Worm (Caenorhabditis elegans) whole organism, L3 larva: Measurements from ENCODE around the gene tag-329.

Experiments
- R02D3.7 ChIP-seq: fragments of 150-350 bp; optimal IDR thresholded peaks from 2 replicates; lab custom pipeline; 2014; ENCODE audit warnings: missing biosample characterization, missing genetic modification characterization
- ZK546.5 ChIP-seq: sonication (generic microtip); optimal IDR thresholded peaks from 2 replicates; lab custom pipeline; 2017; ENCODE audit warnings: missing biosample characterization, missing genetic modification characterization
- aly-2 ChIP-seq: fragments of 150-350 bp; optimal IDR thresholded peaks from 2 replicates; lab custom pipeline; 2014; ENCODE audit warnings: missing biosample characterization, missing genetic modification characterization
- ama-1 ChIP-seq: fragments of 150-350 bp; optimal IDR thresholded peaks from 2 replicates; lab custom pipeline; 2018
- ceh-16 ChIP-seq: sonication (generic microtip); optimal IDR thresholded peaks from 2 replicates; lab custom pipeline; 2017; ENCODE audit warnings: missing biosample characterization, missing genetic modification characterization
- ceh-28 ChIP-seq: fragments of 150-350 bp; optimal IDR thresholded peaks from 2 replicates; lab custom pipeline; 2014; ENCODE audit warnings: missing biosample characterization, missing genetic modification reagents, missing genetic modification characterization
- ceh-82 ChIP-seq: fragments of 150-350 bp; optimal IDR thresholded peaks from 2 replicates; lab custom pipeline; 2014; ENCODE audit warnings: missing biosample characterization, missing genetic modification characterization
- ceh-9 ChIP-seq: sonication (generic microtip); optimal IDR thresholded peaks from 2 replicates; lab custom pipeline; 2018; ENCODE audit warnings: missing biosample characterization, missing genetic modification characterization
- daf-12 ChIP-seq: fragments of 150-350 bp; optimal IDR thresholded peaks from 2 replicates; lab custom pipeline; 2014; ENCODE audit warnings: missing biosample characterization, missing genetic modification reagents, missing genetic modification characterization
- egl-27 ChIP-seq: sonication (generic microtip); optimal IDR thresholded peaks from 4 replicates; lab custom pipeline; 2017; ENCODE audit warnings: missing biosample characterization, missing genetic modification reagents, missing genetic modification characterization
- egl-5 ChIP-seq: fragments of 150-350 bp; optimal IDR thresholded peaks from 2 replicates; lab custom pipeline; 2017; ENCODE audit warnings: missing biosample characterization, missing genetic modification reagents, missing genetic modification characterization, inconsistent platforms
- elt-1 ChIP-seq: fragments of 150-350 bp; optimal IDR thresholded peaks from 2 replicates; lab custom pipeline; 2014; ENCODE audit warnings: missing biosample characterization, missing genetic modification characterization
- elt-2 ChIP-seq: sonication (generic microtip); optimal IDR thresholded peaks from 2 replicates; lab custom pipeline; 2016; ENCODE audit warnings: missing genetic modification reagents, mild to moderate bottlenecking, missing genetic modification characterization, missing compliant biosample characterization
- elt-3 ChIP-seq, 3 experiments: fragments of 150-350 bp in 1 of 3; sonication (generic microtip) in 2 of 3; optimal IDR thresholded peaks; 2 replicates in 2 of 3; 4 replicates in 1 of 3; lab custom pipeline; 2014 to 2017; ENCODE audit warnings: missing biosample characterization in 3 of 3, missing genetic modification characterization in 3 of 3
- eor-1 ChIP-seq, 2 experiments: fragments of 150-350 bp; optimal IDR thresholded peaks; 2 replicates each; lab custom pipeline; 2014 to 2018; ENCODE audit warnings: missing biosample characterization in 2 of 2, missing genetic modification characterization in 2 of 2
- fkh-10 ChIP-seq: sonication (generic microtip); optimal IDR thresholded peaks from 2 replicates; lab custom pipeline; 2017; ENCODE audit warnings: missing biosample characterization, missing genetic modification reagents, missing genetic modification characterization
- fkh-2 ChIP-seq: fragments of 150-350 bp; optimal IDR thresholded peaks from 2 replicates; lab custom pipeline; 2014; ENCODE audit warnings: missing biosample characterization, missing genetic modification reagents, missing genetic modification characterization
- fos-1 ChIP-seq: fragments of 150-350 bp; optimal IDR thresholded peaks from 2 replicates; lab custom pipeline; 2014; ENCODE audit warnings: missing biosample characterization, missing genetic modification characterization
- hmg-11 ChIP-seq: sonication (generic microtip); optimal IDR thresholded peaks from 2 replicates; lab custom pipeline; 2016; ENCODE audit warnings: missing genetic modification characterization, missing compliant biosample characterization
- jun-1 ChIP-seq: fragments of 150-350 bp; optimal IDR thresholded peaks from 2 replicates; lab custom pipeline; 2014; ENCODE audit warnings: missing biosample characterization, missing genetic modification reagents, missing genetic modification characterization
- lin-15B ChIP-seq: fragments of 150-350 bp; optimal IDR thresholded peaks from 2 replicates; lab custom pipeline; 2014; ENCODE audit warnings: missing biosample characterization, missing genetic modification characterization
- lin-39 ChIP-seq: fragments of 150-350 bp; optimal IDR thresholded peaks from 2 replicates; lab custom pipeline; 2018; ENCODE audit warnings: missing biosample characterization, missing genetic modification reagents, missing genetic modification characterization
- lsy-12 ChIP-seq: sonication (generic microtip); optimal IDR thresholded peaks from 2 replicates; lab custom pipeline; 2016; ENCODE audit warnings: mild to moderate bottlenecking, missing genetic modification characterization, missing compliant biosample characterization
- mdl-1 ChIP-seq: fragments of 150-350 bp; optimal IDR thresholded peaks from 2 replicates; lab custom pipeline; 2014; ENCODE audit warnings: missing biosample characterization, missing genetic modification characterization
- mml-1 ChIP-seq: fragments of 150-350 bp; sonication (generic microtip); optimal IDR thresholded peaks from 3 replicates; lab custom pipeline; 2014; ENCODE audit warnings: missing biosample characterization, missing genetic modification characterization
- nfya-1 ChIP-seq: sonication (generic microtip); optimal IDR thresholded peaks from 2 replicates; lab custom pipeline; 2017; ENCODE audit warnings: missing genetic modification characterization, mild to moderate bottlenecking, missing compliant biosample characterization, antibody characterized with exemption, moderate library complexity; ENCODE audit not compliant: insufficient read depth
- nhr-11 ChIP-seq: fragments of 150-350 bp; optimal IDR thresholded peaks from 2 replicates; lab custom pipeline; 2014; ENCODE audit warnings: missing biosample characterization, missing genetic modification characterization
- nhr-12 ChIP-seq: fragments of 150-350 bp; optimal IDR thresholded peaks from 2 replicates; lab custom pipeline; 2014; ENCODE audit warnings: missing biosample characterization, missing genetic modification characterization
- nhr-23 ChIP-seq: fragments of 150-350 bp; optimal IDR thresholded peaks from 2 replicates; lab custom pipeline; 2014; ENCODE audit warnings: missing biosample characterization, missing genetic modification reagents, missing genetic modification characterization
- nhr-237 ChIP-seq: fragments of 150-350 bp; optimal IDR thresholded peaks from 2 replicates; lab custom pipeline; 2014; ENCODE audit warnings: missing biosample characterization, missing genetic modification characterization
- nhr-25 ChIP-seq: sonication (generic microtip); optimal IDR thresholded peaks from 2 replicates; lab custom pipeline; 2017; ENCODE audit warnings: missing biosample characterization, missing genetic modification characterization
- nhr-28 ChIP-seq: fragments of 150-350 bp; optimal IDR thresholded peaks from 2 replicates; lab custom pipeline; 2014; ENCODE audit warnings: missing biosample characterization, missing genetic modification characterization
- nhr-43 ChIP-seq: sonication (generic microtip); optimal IDR thresholded peaks from 2 replicates; lab custom pipeline; 2016; ENCODE audit warnings: mild to moderate bottlenecking, missing genetic modification characterization, missing compliant biosample characterization; ENCODE audit not compliant: poor library complexity, severe bottlenecking
- nhr-67 ChIP-seq: fragments of 150-350 bp; optimal IDR thresholded peaks from 2 replicates; lab custom pipeline; 2014; ENCODE audit warnings: missing biosample characterization, missing genetic modification characterization
- nhr-76 ChIP-seq: fragments of 150-350 bp; sonication (generic microtip); optimal IDR thresholded peaks from 5 replicates; lab custom pipeline; 2014; ENCODE audit warnings: missing biosample characterization, missing genetic modification characterization
- nhr-77 ChIP-seq: fragments of 150-350 bp; optimal IDR thresholded peaks from 2 replicates; lab custom pipeline; 2014; ENCODE audit warnings: missing biosample characterization, missing genetic modification characterization
- pha-4 ChIP-seq: fragments of 150-350 bp; optimal IDR thresholded peaks from 2 replicates; lab custom pipeline; 2014; ENCODE audit warnings: missing biosample characterization, missing genetic modification reagents, missing genetic modification characterization
- pqm-1 ChIP-seq: fragments of 150-350 bp; optimal IDR thresholded peaks from 2 replicates; lab custom pipeline; 2017; ENCODE audit warnings: missing biosample characterization, missing genetic modification characterization, inconsistent platforms
- sea-2 ChIP-seq: fragments of 150-350 bp; sonication (generic microtip); optimal IDR thresholded peaks from 4 replicates; lab custom pipeline; 2014; ENCODE audit warnings: missing biosample characterization, missing genetic modification reagents, missing genetic modification characterization
- skn-1 ChIP-seq: fragments of 150-350 bp; optimal IDR thresholded peaks from 2 replicates; lab custom pipeline; 2014; ENCODE audit warnings: missing biosample characterization, missing genetic modification characterization
- snpc-4 ChIP-seq: fragments of 150-350 bp; optimal IDR thresholded peaks from 2 replicates; lab custom pipeline; 2014; ENCODE audit warnings: missing biosample characterization, missing genetic modification characterization
- tbx-2 ChIP-seq: sonication (generic microtip); optimal IDR thresholded peaks from 2 replicates; lab custom pipeline; 2016; ENCODE audit warnings: mild to moderate bottlenecking, missing genetic modification characterization, missing compliant biosample characterization
- unc-39 ChIP-seq: sonication (generic microtip); optimal IDR thresholded peaks from 4 replicates; lab custom pipeline; 2017; ENCODE audit warnings: missing biosample characterization, missing genetic modification characterization
- unc-62 ChIP-seq: fragments of 150-350 bp; sonication (generic microtip); optimal IDR thresholded peaks from 4 replicates; lab custom pipeline; 2014; ENCODE audit warnings: missing biosample characterization, missing genetic modification reagents, missing genetic modification characterization
- zag-1 ChIP-seq: fragments of 150-350 bp; optimal IDR thresholded peaks from 2 replicates; lab custom pipeline; 2014; ENCODE audit warnings: missing biosample characterization, missing genetic modification characterization
- ztf-11 ChIP-seq: fragments of 150-350 bp; optimal IDR thresholded peaks from 2 replicates; lab custom pipeline; 2014; ENCODE audit warnings: missing biosample characterization, missing genetic modification characterization
- ztf-4 ChIP-seq: fragments of 150-350 bp; optimal IDR thresholded peaks from 2 replicates; lab custom pipeline; 2014; ENCODE audit warnings: missing biosample characterization, missing genetic modification characterization

The tag-329 gene

ce11 chrV:9544176-9544632 is 9.5 kb downstream of the tag-329 start, which contains the start of gene mdf-1:
TSS of gene mdf-1 (minus strand) at chrV:9544226.
- TF ChIP-seq nhr-25 (tag; lab: Kevin White, UChicago): peak; percentile 75
- TF ChIP-seq fkh-10 (GFP tag; lab: Kevin White, UChicago): no peak
- TF ChIP-seq elt-3 (tag; optimal IDR thresholded peaks at IDR 0.05; lab: Kevin White, UChicago): no peak
- TF ChIP-seq aly-2: no peak
- TF ChIP-seq elt-2 (tag; lab: Kevin White, UChicago): peak; percentile 47
- TF ChIP-seq lsy-12 (tag; lab: Kevin White, UChicago): peak; percentile 51
- TF ChIP-seq unc-62 (GFP tag; lab: Kevin White, UChicago): peak; percentile 12
- TF ChIP-seq nhr-76: no peak
- no peak for TF ChIP-seq R02D3.7 (tag; lab: Kevin White, UChicago)
- TF ChIP-seq tbx-2 (tag; lab: Kevin White, UChicago): peak; percentile 14
- no peak for TF ChIP-seq ztf-11 (tag; lab: Kevin White, UChicago)
- no peak for TF ChIP-seq jun-1
- TF ChIP-seq ceh-82 (tag; lab: Kevin White, UChicago): no peak
- TF ChIP-seq nhr-77 (tag; lab: Kevin White, UChicago): no peak
- TF ChIP-seq eor-1 (tag; optimal IDR thresholded peaks at IDR 0.05; lab: Kevin White, UChicago): no peak
- TF ChIP-seq ceh-9 (tag; lab: Kevin White, UChicago): no peak
- TF ChIP-seq nhr-67 (tag; lab: Kevin White, UChicago): no peak
- TF ChIP-seq mdl-1: no peak
- TF ChIP-seq fkh-2 (tag; lab: Kevin White, UChicago): no peak
- peak; percentile 73 for TF ChIP-seq lin-15B
- TF ChIP-seq egl-5 (tag; lab: Kevin White, UChicago): peak; percentile 17
- no peak for TF ChIP-seq nhr-237 (tag; lab: Kevin White, UChicago)
- no peak for TF ChIP-seq elt-1
- TF ChIP-seq fos-1 (tag; lab: Kevin White, UChicago): no peak
- TF ChIP-seq ama-1 (lab: Kevin White, UChicago): peak; percentile 41
- TF ChIP-seq hmg-11 (tag; lab: Kevin White, UChicago): peak; percentile 85
- peak; percentile 85 for TF ChIP-seq nhr-23 (tag; lab: Kevin White, UChicago)
- TF ChIP-seq lin-39 (tag; lab: Kevin White, UChicago): peak; percentile 63
- TF ChIP-seq ztf-4 (tag; lab: Kevin White, UChicago): peak; percentile 15
- TF ChIP-seq zag-1 (tag; lab: Kevin White, UChicago): no peak
- no peak for TF ChIP-seq egl-27 (tag; lab: Kevin White, UChicago)
- peak; percentile 47 for TF ChIP-seq nhr-43 (tag; lab: Kevin White, UChicago)
- TF ChIP-seq nfya-1 (tag; lab: Kevin White, UChicago): peak; percentile 82
- peak; percentile 55 for TF ChIP-seq pha-4 (tag; lab: Kevin White, UChicago)
- TF ChIP-seq snpc-4 (tag; lab: Kevin White, UChicago): peak; percentile 36
- no peak for TF ChIP-seq skn-1 (tag; lab: Kevin White, UChicago)
- no peak for TF ChIP-seq nhr-12 (tag; lab: Kevin White, UChicago)
- TF ChIP-seq unc-39 (tag; lab: Kevin White, UChicago): no peak
- no peak for TF ChIP-seq sea-2 (GFP tag; lab: Kevin White, UChicago)
- no peak for TF ChIP-seq nhr-28
- TF ChIP-seq ceh-28 (tag; lab: Kevin White, UChicago): peak; percentile 15
- peak; percentile 58 for TF ChIP-seq pqm-1 (tag; lab: Kevin White, UChicago)
- TF ChIP-seq ceh-16 (tag; lab: Kevin White, UChicago): no peak
- no peak for TF ChIP-seq nhr-11 (tag; lab: Kevin White, UChicago)

ce11 chrV:9545238-9545709 is 10.6 kb downstream of the tag-329 start, which contains the start of the genes his-35 and his-41:
TSS of gene his-35 (minus strand) at chrV:9545288.
TSS of gene his-41 (plus strand) at chrV:9545536.
- TF ChIP-seq nhr-67 (tag; lab: Kevin White, UChicago) (no peak), ztf-11 (tag; lab: Kevin White, UChicago) (no peak), lsy-12 (tag; lab: Kevin White, UChicago) (peak; percentile 3), egl-27 (tag; lab: Kevin White, UChicago) (no peak), nfya-1 (tag; lab: Kevin White, UChicago) (peak; percentile 69), nhr-43 (tag; lab: Kevin White, UChicago) (peak; percentile 15), nhr-28 (no peak), nhr-23 (tag; lab: Kevin White, UChicago) (no peak), fkh-2 (tag; lab: Kevin White, UChicago) (no peak), ceh-9 (tag; lab: Kevin White, UChicago) (no peak), elt-2 (tag; lab: Kevin White, UChicago) (no peak), mml-1 (tag; lab: Kevin White, UChicago) (no peak), mdl-1 (no peak), skn-1 (tag; lab: Kevin White, UChicago) (no peak), ZK546.5 (tag; lab: Kevin White, UChicago) (no peak), fkh-10 (GFP tag; lab: Kevin White, UChicago) (no peak), snpc-4 (tag; lab: Kevin White, UChicago) (peak; percentile 24), unc-62 (GFP tag; lab: Kevin White, UChicago) (no peak), ama-1 (lab: Kevin White, UChicago) (peak; percentile 85), jun-1 (peak; percentile 41), tbx-2 (tag; lab: Kevin White, UChicago) (peak; percentile 16), unc-39 (tag; lab: Kevin White, UChicago) (no peak), pqm-1 (tag; lab: Kevin White, UChicago) (no peak), pha-4 (tag; lab: Kevin White, UChicago) (peak; percentile 34), nhr-76 (no peak), fos-1 (tag; lab: Kevin White, UChicago) (no peak), elt-1 (no peak), ceh-82 (tag; lab: Kevin White, UChicago) (no peak), zag-1 (tag; lab: Kevin White, UChicago) (no peak), hmg-11 (tag; lab: Kevin White, UChicago) (no peak), daf-12 (tag; lab: Kevin White, UChicago) (no peak), nhr-11 (tag; lab: Kevin White, UChicago) (no peak), ceh-16 (tag; lab: Kevin White, UChicago) (no peak), aly-2 (no peak)
